Fruit fly (Drosophila melanogaster): ENCODE measurements around the gene Eip74EF.

- TF ChIP-seq Eip78C (GFP tag) (no peak), CG3032 (tag; optimal IDR thresholded peaks at IDR 0.05) (no peak), CG31627 (GFP tag; optimal IDR thresholded peaks at IDR 0.05) (no peak), acj6 (GFP tag; optimal IDR thresholded peaks at IDR 0.05) (no peak), CG11902 (GFP tag; optimal IDR thresholded peaks at IDR 0.05) (no peak)
Measured at dm6 chr3L:17615286-17615685, 3.8 kb downstream of the Eip74EF start.

All from whole organism, prepupa.